Worm (Caenorhabditis elegans) whole organism, L2 larva: Measurements from ENCODE around the gene F08F8.6.

ENCODE experiments used
- C34F6.9 ChIP-seq: fragments of 150-350 bp; optimal IDR thresholded peaks from 2 replicates; lab custom pipeline; 2014; ENCODE audit warnings: missing biosample characterization, missing genetic modification characterization
- F13H6.1 ChIP-seq: sonication (generic microtip); optimal IDR thresholded peaks from 2 replicates; lab custom pipeline; 2016; ENCODE audit warnings: missing genetic modification characterization, missing compliant biosample characterization
- Y55F3AM.14 ChIP-seq: fragments of 200-800 bp; sonication (Bioruptor generic); optimal IDR thresholded peaks from 2 replicates; lab custom pipeline; 2018; ENCODE audit warnings: mild to moderate bottlenecking, missing genetic modification characterization, missing compliant biosample characterization
- ZK546.5 ChIP-seq: sonication (generic microtip); optimal IDR thresholded peaks from 2 replicates; lab custom pipeline; 2017; ENCODE audit warnings: missing biosample characterization, missing genetic modification characterization
- alr-1 ChIP-seq: fragments of 150-350 bp; optimal IDR thresholded peaks from 2 replicates; lab custom pipeline; 2014; ENCODE audit warnings: missing biosample characterization, missing genetic modification characterization
- aly-2 ChIP-seq: fragments of 150-350 bp; optimal IDR thresholded peaks from 2 replicates; lab custom pipeline; 2014; ENCODE audit warnings: missing biosample characterization, missing genetic modification characterization
- ama-1 ChIP-seq: fragments of 150-350 bp; optimal IDR thresholded peaks from 2 replicates; lab custom pipeline; 2018; ENCODE audit warnings: inconsistent platforms
- blmp-1 ChIP-seq: sonication (generic microtip); optimal IDR thresholded peaks from 2 replicates; lab custom pipeline; 2017; ENCODE audit warnings: missing genetic modification characterization, mild to moderate bottlenecking, missing compliant biosample characterization, antibody characterized with exemption, moderate library complexity; ENCODE audit not compliant: insufficient read depth
- ceh-16 ChIP-seq: fragments of 150-350 bp; optimal IDR thresholded peaks from 2 replicates; lab custom pipeline; 2014; ENCODE audit warnings: missing biosample characterization, missing genetic modification characterization
- ceh-82 ChIP-seq: fragments of 150-350 bp; optimal IDR thresholded peaks from 2 replicates; lab custom pipeline; 2014; ENCODE audit warnings: missing biosample characterization, missing genetic modification characterization
- crh-2 ChIP-seq: sonication (generic microtip); optimal IDR thresholded peaks from 2 replicates; lab custom pipeline; 2017; ENCODE audit warnings: missing biosample characterization, missing genetic modification characterization
- dmd-4 ChIP-seq: sonication (generic microtip); optimal IDR thresholded peaks from 2 replicates; lab custom pipeline; 2017; ENCODE audit warnings: missing biosample characterization, missing genetic modification characterization
- egl-27 ChIP-seq: sonication (generic microtip); optimal IDR thresholded peaks from 3 replicates; lab custom pipeline; 2017; ENCODE audit warnings: missing biosample characterization, missing genetic modification reagents, missing genetic modification characterization
- elt-3 ChIP-seq: sonication (generic microtip); optimal IDR thresholded peaks from 2 replicates; lab custom pipeline; 2017; ENCODE audit warnings: missing biosample characterization, missing genetic modification characterization
- fos-1 ChIP-seq: fragments of 150-350 bp; optimal IDR thresholded peaks from 2 replicates; lab custom pipeline; 2014; ENCODE audit warnings: missing biosample characterization, missing genetic modification characterization
- gmeb-1 ChIP-seq: fragments of 150-350 bp; optimal IDR thresholded peaks from 2 replicates; lab custom pipeline; 2014; ENCODE audit warnings: missing biosample characterization, missing genetic modification characterization
- lin-11 ChIP-seq: fragments of 150-350 bp; sonication (generic microtip); optimal IDR thresholded peaks from 2 replicates; lab custom pipeline; 2014; ENCODE audit warnings: missing biosample characterization, missing genetic modification characterization, inconsistent platforms, mixed read lengths
- lin-13 ChIP-seq: fragments of 150-350 bp; optimal IDR thresholded peaks from 2 replicates; lab custom pipeline; 2014; ENCODE audit warnings: missing biosample characterization, missing genetic modification reagents, missing genetic modification characterization
- lsy-2 ChIP-seq, 2 experiments: fragments of 150-350 bp in 1 of 2; sonication (generic microtip) in 1 of 2; optimal IDR thresholded peaks; 2 replicates each; lab custom pipeline; 2014 to 2017; ENCODE audit warnings: missing biosample characterization in 2 of 2, missing genetic modification characterization in 2 of 2
- mdl-1 ChIP-seq, 2 experiments: fragments of 150-350 bp in 1 of 2; sonication (generic microtip) in 1 of 2; optimal IDR thresholded peaks; 2 replicates each; lab custom pipeline; 2017; ENCODE audit warnings: missing biosample characterization in 2 of 2, missing genetic modification characterization in 2 of 2
- nhr-10 ChIP-seq: sonication (generic microtip); optimal IDR thresholded peaks from 2 replicates; lab custom pipeline; 2017; ENCODE audit warnings: missing biosample characterization, missing genetic modification characterization
- nhr-12 ChIP-seq: fragments of 150-350 bp; optimal IDR thresholded peaks from 2 replicates; lab custom pipeline; 2014; ENCODE audit warnings: missing biosample characterization, missing genetic modification characterization
- nhr-129 ChIP-seq: fragments of 150-350 bp; optimal IDR thresholded peaks from 2 replicates; lab custom pipeline; 2014; ENCODE audit warnings: missing biosample characterization, missing genetic modification characterization
- nhr-21 ChIP-seq: fragments of 150-350 bp; optimal IDR thresholded peaks from 2 replicates; lab custom pipeline; 2014; ENCODE audit warnings: missing biosample characterization, missing genetic modification characterization
- nhr-237 ChIP-seq: fragments of 150-350 bp; optimal IDR thresholded peaks from 2 replicates; lab custom pipeline; 2014; ENCODE audit warnings: missing biosample characterization, missing genetic modification characterization
- nhr-25 ChIP-seq: fragments of 150-350 bp; sonication (generic microtip); optimal IDR thresholded peaks from 3 replicates; lab custom pipeline; 2014; ENCODE audit warnings: missing biosample characterization, missing genetic modification characterization
- nhr-6 ChIP-seq: fragments of 150-350 bp; optimal IDR thresholded peaks from 2 replicates; lab custom pipeline; 2014; ENCODE audit warnings: missing biosample characterization, missing genetic modification characterization
- sem-4 ChIP-seq: fragments of 150-350 bp; optimal IDR thresholded peaks from 2 replicates; lab custom pipeline; 2014; ENCODE audit warnings: missing biosample characterization, missing genetic modification reagents, missing genetic modification characterization
- skn-1 ChIP-seq: sonication (generic microtip); optimal IDR thresholded peaks from 2 replicates; lab custom pipeline; 2017; ENCODE audit warnings: missing biosample characterization, missing genetic modification characterization
- sma-3 ChIP-seq: sonication (generic microtip); optimal IDR thresholded peaks from 2 replicates; lab custom pipeline; 2016; ENCODE audit warnings: missing genetic modification reagents, missing genetic modification characterization, missing compliant biosample characterization
- sma-9 ChIP-seq, 2 experiments: fragments of 150-350 bp in 1 of 2; sonication (generic microtip) in 1 of 2; optimal IDR thresholded peaks; 2 replicates each; lab custom pipeline; 2014 to 2016; ENCODE audit warnings: missing genetic modification characterization in 2 of 2, mild to moderate bottlenecking in 1 of 2, missing biosample characterization in 1 of 2, missing compliant biosample characterization in 1 of 2, missing genetic modification reagents in 1 of 2, moderate library complexity in 1 of 2
- snpc-4 ChIP-seq: fragments of 150-350 bp; optimal IDR thresholded peaks from 2 replicates; lab custom pipeline; 2014; ENCODE audit warnings: missing biosample characterization, missing genetic modification characterization
- unc-39 ChIP-seq: fragments of 150-350 bp; optimal IDR thresholded peaks from 2 replicates; lab custom pipeline; 2014; ENCODE audit warnings: missing biosample characterization, missing genetic modification characterization
- unc-55 ChIP-seq: fragments of 150-350 bp; sonication (generic microtip); optimal IDR thresholded peaks from 3 replicates; lab custom pipeline; 2014; ENCODE audit warnings: missing biosample characterization, missing genetic modification reagents, missing genetic modification characterization
- unc-62 ChIP-seq: fragments of 150-350 bp; optimal IDR thresholded peaks from 2 replicates; lab custom pipeline; 2014; ENCODE audit warnings: missing biosample characterization, missing genetic modification reagents, missing genetic modification characterization
- ztf-1 ChIP-seq: fragments of 200-800 bp; sonication (Bioruptor generic); conservative IDR thresholded peaks from 2 replicates; pipeline ENCODE4 v1.3.6; 2022; ENCODE audit warnings: missing genetic modification characterization, missing compliant biosample characterization

Gene F08F8.6

DNA sequence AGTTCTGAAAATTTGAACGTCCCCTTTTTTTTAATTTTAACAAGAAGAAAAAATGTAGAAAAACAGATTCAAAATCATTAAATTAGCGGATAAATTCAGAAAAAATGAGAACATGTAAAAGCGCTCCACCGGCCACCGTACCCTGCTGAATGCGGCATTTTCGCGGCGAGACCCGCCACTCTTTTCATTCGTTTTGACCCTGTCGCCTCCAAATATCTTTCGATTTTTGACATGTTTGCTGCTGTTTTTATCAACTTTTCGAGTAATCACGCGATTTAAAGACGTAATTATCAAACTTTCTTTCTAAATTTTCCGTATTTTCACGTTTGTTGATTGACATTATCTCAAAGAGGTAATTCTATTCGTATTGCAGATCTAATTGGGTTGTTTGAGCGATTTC is 7.3 kb upstream of the F08F8.6 start, which contains the start of gene gsp-2:
TSS of gene gsp-2 (plus strand) at position 374 of the 400 bp plus-strand sequence.
- TF ChIP-seq C34F6.9 (tag; lab: Kevin White, UChicago): peak; percentile 81
- TF ChIP-seq ZK546.5 (tag; lab: Kevin White, UChicago): peak; percentile 86
- peak; percentile 58 for TF ChIP-seq ama-1 (lab: Kevin White, UChicago)
- TF ChIP-seq blmp-1 (tag; lab: Kevin White, UChicago): peak; percentile 22
- TF ChIP-seq nhr-129 (tag; lab: Kevin White, UChicago): peak; percentile 77
- TF ChIP-seq Y55F3AM.14 (GFP tag; lab: Kevin White, UChicago): peak; percentile 43
- no peak for TF ChIP-seq nhr-6 (tag; lab: Kevin White, UChicago)
- TF ChIP-seq nhr-237 (tag; lab: Kevin White, UChicago): no peak
- TF ChIP-seq lin-13 (GFP tag; lab: Kevin White, UChicago): peak; percentile 75
- TF ChIP-seq skn-1: no peak
- TF ChIP-seq fos-1 (tag; lab: Kevin White, UChicago): peak; percentile 46
- peak; percentile 42 for TF ChIP-seq ceh-16 (tag; lab: Kevin White, UChicago)
- TF ChIP-seq sem-4 (tag; lab: Kevin White, UChicago): peak; percentile 51
- peak; percentile 27 for TF ChIP-seq nhr-21 (tag; lab: Kevin White, UChicago)
- TF ChIP-seq F13H6.1 (tag; lab: Kevin White, UChicago): peak; percentile 23
- TF ChIP-seq sma-9 (GFP tag; optimal IDR thresholded peaks at IDR 0.05; lab: Kevin White, UChicago): peak; percentile 33
- no peak for TF ChIP-seq sma-9 (tag; optimal IDR thresholded peaks at IDR 0.05; lab: Kevin White, UChicago)
- peak; percentile 54 for TF ChIP-seq snpc-4 (tag; lab: Kevin White, UChicago)
- peak; percentile 29 for TF ChIP-seq nhr-25 (tag; lab: Kevin White, UChicago)
- peak; percentile 77 for TF ChIP-seq crh-2
- peak; percentile 87 for TF ChIP-seq lin-11 (tag; lab: Kevin White, UChicago)
- peak; percentile 87 for TF ChIP-seq unc-55 (GFP tag; lab: Kevin White, UChicago)
- no peak for TF ChIP-seq ztf-1 (GFP tag; lab: Robert Waterston, UW)
- TF ChIP-seq gmeb-1 (tag; lab: Kevin White, UChicago): peak; percentile 71
- peak; percentile 86 to 97 for TF ChIP-seq lsy-2 (tag; optimal IDR thresholded peaks at IDR 0.05; lab: Kevin White, UChicago)
- TF ChIP-seq sma-3 (GFP tag; lab: Kevin White, UChicago): peak; percentile 59
- no peak for TF ChIP-seq unc-39 (tag; lab: Kevin White, UChicago)

DNA sequence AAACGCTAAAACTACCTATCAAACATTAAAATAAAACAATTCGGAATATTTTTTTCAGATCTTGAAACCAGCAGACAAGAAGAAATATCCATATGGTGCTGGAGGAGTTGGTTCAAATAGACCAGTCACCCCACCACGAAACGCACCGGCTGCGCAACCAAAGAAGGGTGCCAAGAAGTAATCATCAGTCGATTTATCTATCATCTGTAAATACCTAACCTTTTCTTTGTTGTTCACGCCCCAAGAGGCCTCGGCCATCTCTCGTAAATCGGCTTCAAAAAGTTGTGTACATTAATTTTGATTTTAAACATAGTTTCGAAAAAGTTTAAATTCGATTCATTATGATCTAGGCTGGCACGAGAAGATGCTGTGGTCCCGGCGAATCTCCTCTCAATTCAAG is 5.5 kb upstream of the F08F8.6 start:
- TF ChIP-seq aly-2 (no peak), blmp-1 (tag; lab: Kevin White, UChicago) (no peak), elt-3 (no peak), nhr-6 (tag; lab: Kevin White, UChicago) (no peak), alr-1 (tag; lab: Kevin White, UChicago) (no peak), nhr-129 (tag; lab: Kevin White, UChicago) (no peak)

DNA sequence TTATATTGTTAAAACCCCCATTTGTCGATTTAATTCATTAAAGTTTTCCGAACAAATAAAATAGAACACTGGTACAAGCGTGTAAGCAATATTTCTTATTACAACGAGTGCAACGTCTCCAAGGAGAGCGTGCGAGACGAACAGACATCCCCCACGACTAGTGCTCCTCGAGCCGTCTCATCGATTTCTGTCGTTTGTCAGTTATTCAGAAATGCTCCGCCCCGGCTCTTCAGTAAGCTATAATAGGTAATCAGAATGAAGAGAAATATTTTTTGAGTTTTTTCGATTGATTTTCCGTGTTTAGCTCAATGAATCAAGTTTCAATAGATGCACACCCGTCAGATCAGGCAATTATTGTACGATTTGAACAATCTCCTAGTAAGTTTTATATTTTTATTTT is 4.8 kb upstream of the F08F8.6 start, which contains the start of gene kap-1:
TSS of gene kap-1 (plus strand) at position 143 of the 400 bp plus-strand sequence.
- TF ChIP-seq unc-62 (GFP tag; lab: Kevin White, UChicago): no peak
- no peak for TF ChIP-seq gmeb-1 (tag; lab: Kevin White, UChicago)
- TF ChIP-seq egl-27 (tag; lab: Kevin White, UChicago): peak; percentile 6
- TF ChIP-seq alr-1 (tag; lab: Kevin White, UChicago): no peak
- TF ChIP-seq ceh-82: no peak
- peak; percentile 1 for TF ChIP-seq ama-1 (lab: Kevin White, UChicago)
- no peak for TF ChIP-seq nhr-10 (tag; lab: Kevin White, UChicago)
- no peak for TF ChIP-seq nhr-6 (tag; lab: Kevin White, UChicago)
- no peak for TF ChIP-seq blmp-1 (tag; lab: Kevin White, UChicago)
- TF ChIP-seq nhr-129 (tag; lab: Kevin White, UChicago): no peak
- peak; percentile 15 for TF ChIP-seq C34F6.9 (tag; lab: Kevin White, UChicago)
- no peak for TF ChIP-seq nhr-12 (tag; lab: Kevin White, UChicago)
- peak in 1 of 2 experiments; percentile 48 for TF ChIP-seq lsy-2 (tag; optimal IDR thresholded peaks at IDR 0.05; lab: Kevin White, UChicago)
- TF ChIP-seq dmd-4 (tag; lab: Kevin White, UChicago): no peak
- no peak for TF ChIP-seq mdl-1 (tag; optimal IDR thresholded peaks at IDR 0.05; lab: Kevin White, UChicago)
- TF ChIP-seq ztf-1 (GFP tag; lab: Robert Waterston, UW): no peak
- TF ChIP-seq F13H6.1 (tag; lab: Kevin White, UChicago): no peak
